ENCODE assay signal across 3 fruit fly cellular contexts in the genomic region with DNA sequence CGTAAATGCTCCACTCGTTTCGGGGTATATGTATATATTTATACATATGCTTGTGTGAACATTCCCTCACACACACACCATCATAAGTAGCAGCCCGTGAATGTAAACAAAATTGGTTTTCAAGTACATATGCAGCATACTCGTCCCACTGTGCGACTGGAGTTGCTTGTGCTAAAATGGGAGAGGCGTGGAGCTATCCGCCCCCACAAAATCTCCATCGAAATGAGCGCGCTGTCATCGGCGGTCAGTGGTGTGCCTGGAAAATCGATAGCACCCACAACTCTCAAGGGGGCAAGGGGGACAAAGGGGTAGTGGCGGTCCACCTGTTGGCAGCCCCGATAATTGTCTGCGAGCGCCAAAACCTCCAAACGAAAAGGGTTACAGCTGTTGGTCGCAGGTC.
TF ChIP-seq lines count a peak whose summit lies in the region.

No protein-coding gene starts in this region.

- TF ChIP-seq CTCF in whole organism, embryonic (GFP tag; optimal IDR thresholded peaks at IDR 0.05; lab: Kevin White, UChicago): no peak

TF ChIP-seq in whole organism, adult, 20 proteins besides CTCF, POLR2A, EP300 and RAD21:
- TF ChIP-seq kay (GFP tag; lab: Kevin White, UChicago; ENCODE audit: borderline replicate concordance) (peak; percentile 11), Mnt (GFP tag; optimal IDR thresholded peaks at IDR 0.05; lab: Kevin White, UChicago) (no peak)

TF ChIP-seq in whole organism, embryonic, 481 proteins besides CTCF, POLR2A, EP300 and RAD21 (continues in another document):
- TF ChIP-seq CG4328 (GFP tag; optimal IDR thresholded peaks at IDR 0.05; lab: Kevin White, UChicago) (no peak), CG34376 (GFP tag; optimal IDR thresholded peaks at IDR 0.05; lab: Kevin White, UChicago) (no peak), trem (tag; optimal IDR thresholded peaks at IDR 0.05; lab: Kevin White, UChicago) (no peak), CG17802 (tag; optimal IDR thresholded peaks at IDR 0.05; lab: Kevin White, UChicago) (no peak), Adf1 (GFP tag; IDR thresholded peaks at IDR 0.05; lab: Robert Waterston, UW) (no peak), GATAe (GFP tag; conservative IDR thresholded peaks at IDR 0.05; lab: Robert Waterston, UW) (no peak), kah (GFP tag; optimal IDR thresholded peaks at IDR 0.05; lab: Kevin White, UChicago) (peak; percentile 49), CG4360 (GFP tag; IDR thresholded peaks at IDR 0.05; lab: Robert Waterston, UW) (no peak), Bgb (GFP tag; IDR thresholded peaks at IDR 0.05; lab: Robert Waterston, UW; ENCODE audit: partially characterized antibody) (peak; percentile 46; the same call in 1 of the 2 replicates), wor (GFP tag; IDR thresholded peaks at IDR 0.05; lab: Robert Waterston, UW) (no peak), row (GFP tag; IDR thresholded peaks at IDR 0.05; lab: Robert Waterston, UW) (peak; percentile 72; the same call in 2 of the 3 replicates), abd-A (tag; optimal IDR thresholded peaks at IDR 0.05; lab: Kevin White, UChicago) (peak; percentile 84), CG32767 (GFP tag; IDR thresholded peaks at IDR 0.05; lab: Robert Waterston, UW) (no peak), CG12071 (GFP tag; optimal IDR thresholded peaks at IDR 0.05; lab: Kevin White, UChicago) (peak; percentile 10), dpn (GFP tag; optimal IDR thresholded peaks at IDR 0.05; lab: Kevin White, UChicago) (no peak), CG12744 (GFP tag; optimal IDR thresholded peaks at IDR 0.05; lab: Kevin White, UChicago) (no peak), CG18764 (GFP tag; optimal IDR thresholded peaks at IDR 0.05; lab: Kevin White, UChicago) (no peak), CG4282 (GFP tag; optimal IDR thresholded peaks at IDR 0.05; lab: Kevin White, UChicago) (no peak), CG12942 (GFP tag; optimal IDR thresholded peaks at IDR 0.05; lab: Kevin White, UChicago) (no peak), nerfin-2 (GFP tag; IDR thresholded peaks at IDR 0.05; lab: Robert Waterston, UW; ENCODE audit: partially characterized antibody) (0 out of 2 replicates have a peak, but pooled peaks have one; percentile 21), cad (GFP tag; optimal IDR thresholded peaks at IDR 0.05; lab: Kevin White, UChicago) (no peak), nerfin-1 (tag; optimal IDR thresholded peaks at IDR 0.05; lab: Kevin White, UChicago) (peak; percentile 96), z (GFP tag; IDR thresholded peaks at IDR 0.05; lab: Robert Waterston, UW) (0 out of 3 replicates have a peak, but pooled peaks have one; percentile 8), Max (GFP tag; optimal IDR thresholded peaks at IDR 0.05; lab: Kevin White, UChicago) (no peak), vfl (GFP tag; optimal IDR thresholded peaks at IDR 0.05; lab: Kevin White, UChicago) (no peak), CG9932 (GFP tag; IDR thresholded peaks at IDR 0.05; lab: Robert Waterston, UW) (peak; percentile 27; the same call in 1 of the 2 replicates), nmo (GFP tag; optimal IDR thresholded peaks at IDR 0.05; lab: Kevin White, UChicago) (peak; percentile 14), CG10147 (GFP tag; optimal IDR thresholded peaks at IDR 0.05; lab: Kevin White, UChicago) (no peak), Atf6 (GFP tag; IDR thresholded peaks at IDR 0.05; lab: Robert Waterston, UW) (0 out of 2 replicates have a peak, but pooled peaks have one; percentile 24), br (optimal IDR thresholded peaks at IDR 0.05; lab: Kevin White, UChicago) (no peak), jumu (GFP tag; optimal IDR thresholded peaks at IDR 0.05; lab: Kevin White, UChicago) (no peak), Opbp (GFP tag; IDR thresholded peaks at IDR 0.05; lab: Robert Waterston, UW; ENCODE audit: partially characterized antibody) (peak; percentile 20; the same call in 1 of the 3 replicates), Xrp1 (GFP tag; IDR thresholded peaks at IDR 0.05; lab: Robert Waterston, UW) (no peak), Hr78 (GFP tag; optimal IDR thresholded peaks at IDR 0.05; lab: Kevin White, UChicago) (no peak), scrt (GFP tag; optimal IDR thresholded peaks at IDR 0.05; lab: Kevin White, UChicago) (peak; percentile 98), CG6689 (GFP tag; IDR thresholded peaks at IDR 0.05; lab: Robert Waterston, UW) (no peak), knrl (GFP tag; IDR thresholded peaks at IDR 0.05; lab: Robert Waterston, UW; ENCODE audit: partially characterized antibody) (0 out of 3 replicates have a peak, but pooled peaks have one; percentile 31), onecut (GFP tag; IDR thresholded peaks at IDR 0.05; lab: Robert Waterston, UW) (peak; percentile 99), Doc3 (GFP tag; IDR thresholded peaks at IDR 0.05; lab: Robert Waterston, UW; ENCODE audit: partially characterized antibody) (0 out of 3 replicates have a peak, but pooled peaks have one; percentile 17), disco-r (GFP tag; optimal IDR thresholded peaks at IDR 0.05; lab: Kevin White, UChicago) (no peak)

TF ChIP-seq in whole organism, pupa, 21 proteins besides CTCF, POLR2A, EP300 and RAD21:
- no peak for TF ChIP-seq Snoo (tag; optimal IDR thresholded peaks at IDR 0.05; lab: Kevin White, UChicago)
- no peak for TF ChIP-seq CG32121 (GFP tag; IDR thresholded peaks at IDR 0.05; lab: Robert Waterston, UW)
- TF ChIP-seq fd96Ca (GFP tag; IDR thresholded peaks at IDR 0.05; lab: Robert Waterston, UW): 0 out of 3 replicates have a peak, but pooled peaks have one; percentile 29
- 0 out of 3 replicates have a peak, but pooled peaks have one; percentile 38 for TF ChIP-seq CG4496 (GFP tag; IDR thresholded peaks at IDR 0.05; lab: Robert Waterston, UW)
- TF ChIP-seq CG10348 (GFP tag; IDR thresholded peaks at IDR 0.05; lab: Robert Waterston, UW): no peak
- no peak for TF ChIP-seq rn (GFP tag; IDR thresholded peaks at IDR 0.05; lab: Robert Waterston, UW)
- no peak for TF ChIP-seq CG8301 (tag; optimal IDR thresholded peaks at IDR 0.05; lab: Kevin White, UChicago)
- peak; percentile 79 for TF ChIP-seq CG12605 (GFP tag; IDR thresholded peaks at IDR 0.05; lab: Robert Waterston, UW)
- no peak for TF ChIP-seq D1 (tag; optimal IDR thresholded peaks at IDR 0.05; lab: Kevin White, UChicago)
